Worm (Caenorhabditis elegans): ENCODE data around the gene C05C9.2.

Gene C05C9.2

DNA sequence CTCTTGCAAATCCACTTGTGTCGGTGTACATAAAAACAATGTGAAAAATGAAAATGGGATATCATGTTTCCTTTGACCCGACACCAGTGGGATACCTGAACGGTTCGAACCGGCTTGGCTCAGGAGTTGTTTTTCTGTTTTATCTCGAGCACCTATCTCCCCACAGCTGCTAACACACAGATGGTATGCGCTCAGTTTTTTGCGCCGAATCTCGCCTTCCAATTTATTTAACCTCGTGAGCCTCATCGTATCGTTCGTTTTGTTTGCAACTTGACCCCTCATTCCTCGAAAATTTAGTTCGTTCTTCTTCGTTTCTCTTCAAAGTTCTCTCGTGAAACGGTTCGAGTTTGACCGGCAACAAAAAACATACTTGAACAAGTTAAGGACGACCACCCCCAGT lies 7.7 kb downstream of the C05C9.2 start, which contains the start of gene C05C9.1:
Gene C05C9.1, plus strand, starts transcription at position 301 of the 400 bp plus-strand sequence.
- no peak for TF ChIP-seq eyg-1 (tag; optimal IDR thresholded peaks at IDR 0.05)
- no peak for TF ChIP-seq nfya-1 (tag; optimal IDR thresholded peaks at IDR 0.05)
- no peak for TF ChIP-seq fkh-10 (GFP tag; optimal IDR thresholded peaks at IDR 0.05)
- TF ChIP-seq ceh-2 (tag; optimal IDR thresholded peaks at IDR 0.05): no peak
- TF ChIP-seq ceh-48 (tag; optimal IDR thresholded peaks at IDR 0.05): no peak
- no peak for TF ChIP-seq rnt-1 (tag; optimal IDR thresholded peaks at IDR 0.05)
- TF ChIP-seq syd-9 (tag; optimal IDR thresholded peaks at IDR 0.05): no peak
- no peak for TF ChIP-seq pqm-1 (tag; optimal IDR thresholded peaks at IDR 0.05)
- no peak for TF ChIP-seq unc-3 (GFP tag; conservative IDR thresholded peaks at IDR 0.05)
- TF ChIP-seq unc-3 (tag; optimal IDR thresholded peaks at IDR 0.05): no peak
- no peak for TF ChIP-seq ceh-14 (tag; optimal IDR thresholded peaks at IDR 0.05)
- no peak for TF ChIP-seq Y22D7AL.16 (tag; optimal IDR thresholded peaks at IDR 0.05)
- no peak for TF ChIP-seq pat-9 (tag; optimal IDR thresholded peaks at IDR 0.05)
- TF ChIP-seq F13H6.1 (tag; optimal IDR thresholded peaks at IDR 0.05): no peak
- TF ChIP-seq elt-4 (tag; optimal IDR thresholded peaks at IDR 0.05): no peak
- no peak for TF ChIP-seq ceh-9 (tag; optimal IDR thresholded peaks at IDR 0.05)
- no peak for TF ChIP-seq ets-4 (tag; optimal IDR thresholded peaks at IDR 0.05)

DNA sequence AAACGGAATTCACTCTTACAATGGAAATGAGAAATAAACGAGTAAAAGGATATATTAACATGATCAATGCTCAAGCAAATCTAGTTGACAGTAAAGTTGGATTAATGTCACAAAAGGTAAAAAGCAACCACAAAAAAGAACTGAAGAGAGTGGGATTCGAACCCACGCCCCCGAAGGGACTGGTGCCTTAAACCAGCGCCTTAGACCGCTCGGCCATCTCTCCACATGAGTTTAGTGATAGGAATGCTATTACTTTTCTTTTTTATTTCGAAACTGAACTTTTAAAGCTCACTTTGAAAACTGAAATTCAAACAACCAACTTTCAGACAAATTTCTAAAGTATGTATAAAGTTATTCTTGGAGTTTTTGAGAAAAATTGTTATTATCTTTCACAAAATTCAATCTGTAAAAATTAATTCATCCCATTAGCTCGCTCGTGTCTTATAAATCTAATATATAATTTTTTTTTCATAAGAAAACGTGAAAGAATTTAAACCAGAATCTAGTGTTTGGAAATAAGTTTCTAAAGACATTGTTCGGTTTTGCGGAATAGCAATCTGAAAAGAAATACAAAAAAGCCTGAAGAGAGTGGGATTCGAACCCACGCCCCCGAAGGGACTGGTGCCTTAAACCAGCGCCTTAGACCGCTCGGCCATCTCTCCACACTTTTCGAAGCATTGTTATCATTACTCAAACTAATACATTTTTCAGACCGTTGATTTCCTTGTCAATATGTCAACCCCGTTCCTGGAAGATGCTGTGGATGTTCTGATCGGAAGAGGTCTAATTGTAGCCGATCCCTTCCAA lies 10.1 kb downstream of the C05C9.2 start:
- TF ChIP-seq unc-86 (tag; optimal IDR thresholded peaks at IDR 0.05) (no peak), ceh-18 (tag; optimal IDR thresholded peaks at IDR 0.05) (no peak), pha-2 (tag; optimal IDR thresholded peaks at IDR 0.05) (no peak), eyg-1 (tag; optimal IDR thresholded peaks at IDR 0.05) (no peak), lim-6 (tag; optimal IDR thresholded peaks at IDR 0.05) (no peak), ceh-14 (tag; optimal IDR thresholded peaks at IDR 0.05) (no peak), unc-42 (tag; optimal IDR thresholded peaks at IDR 0.05) (no peak), sox-2 (GFP tag; IDR thresholded peaks at IDR 0.05) (no peak), ref-2 (tag; optimal IDR thresholded peaks at IDR 0.05) (no peak), lin-11 (tag; optimal IDR thresholded peaks at IDR 0.05) (no peak), pag-3 (tag; optimal IDR thresholded peaks at IDR 0.05; ENCODE audit: borderline replicate concordance) (no peak), C38D4.7 (GFP tag; optimal IDR thresholded peaks at IDR 0.05) (no peak), ahr-1 (tag; optimal IDR thresholded peaks at IDR 0.05) (no peak)

DNA sequence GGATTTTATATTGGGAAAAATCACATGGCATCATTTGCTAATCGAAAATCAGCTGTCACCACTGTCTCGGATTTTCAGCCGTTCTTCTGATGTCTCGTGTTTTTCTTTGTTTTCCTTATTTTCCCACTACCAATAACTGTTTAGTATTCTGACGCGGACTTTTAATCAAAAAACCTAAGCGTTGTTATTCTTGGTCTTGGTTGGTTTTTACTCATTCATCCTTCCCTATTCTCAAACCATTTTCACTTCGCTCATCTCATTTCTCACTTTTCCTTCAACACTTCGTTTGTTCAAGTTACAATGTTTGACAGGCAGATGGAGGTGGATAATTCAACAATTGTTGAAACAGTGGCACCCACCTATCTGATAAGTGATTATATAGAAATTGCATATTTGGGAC lies 25.7 kb downstream of the C05C9.2 start, which contains the start of gene gnrr-6:
Gene gnrr-6, plus strand, starts transcription at position 301 of the 400 bp plus-strand sequence.
- no peak for TF ChIP-seq pha-2 (tag; optimal IDR thresholded peaks at IDR 0.05)
- TF ChIP-seq elt-4 (tag; optimal IDR thresholded peaks at IDR 0.05): no peak
- TF ChIP-seq nfya-1 (tag; optimal IDR thresholded peaks at IDR 0.05): no peak
- TF ChIP-seq C08G9.2 (tag; optimal IDR thresholded peaks at IDR 0.05): no peak
- no peak for TF ChIP-seq K09A11.1 (tag; optimal IDR thresholded peaks at IDR 0.05; ENCODE audit: insufficient read depth)
- TF ChIP-seq sox-4 (tag; optimal IDR thresholded peaks at IDR 0.05): no peak
- TF ChIP-seq pha-4 (tag; optimal IDR thresholded peaks at IDR 0.05): no peak
- no peak for TF ChIP-seq Y22D7AL.16 (tag; optimal IDR thresholded peaks at IDR 0.05)
- no peak for TF ChIP-seq ceh-31 (tag; optimal IDR thresholded peaks at IDR 0.05)
- no peak for TF ChIP-seq sdc-2 (tag; optimal IDR thresholded peaks at IDR 0.05)
- TF ChIP-seq hlh-15 (tag; optimal IDR thresholded peaks at IDR 0.05): no peak

DNA sequence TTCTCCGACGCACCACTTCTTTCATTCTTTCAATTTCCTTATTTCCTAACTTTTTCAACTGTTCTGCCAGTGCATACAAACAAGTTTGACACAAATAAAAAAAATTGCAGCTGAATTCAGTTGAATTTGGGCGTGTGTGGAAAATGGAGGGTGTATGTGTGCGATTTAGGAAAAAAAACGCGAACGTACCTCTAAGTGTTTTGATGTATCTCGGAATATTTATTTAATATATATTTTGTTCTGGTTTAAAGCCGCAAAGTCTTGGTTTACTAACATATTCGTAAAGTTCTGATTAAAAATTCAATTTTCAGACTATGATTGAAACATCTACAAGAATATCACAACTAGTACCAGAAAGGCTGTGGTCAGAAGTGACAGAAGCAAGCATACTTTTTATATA lies 32.6 kb downstream of the C05C9.2 start, which contains the start of gene gnrr-7:
Gene gnrr-7, plus strand, starts transcription at position 301 of the 400 bp plus-strand sequence.
- TF ChIP-seq elt-2 (tag; optimal IDR thresholded peaks at IDR 0.05) (no peak), ceh-31 (tag; optimal IDR thresholded peaks at IDR 0.05) (no peak), nfya-1 (tag; optimal IDR thresholded peaks at IDR 0.05) (no peak), npax-4 (tag; optimal IDR thresholded peaks at IDR 0.05) (no peak), F13H6.1 (tag; optimal IDR thresholded peaks at IDR 0.05) (no peak), nhr-11 (tag; optimal IDR thresholded peaks at IDR 0.05) (no peak), pha-2 (tag; optimal IDR thresholded peaks at IDR 0.05) (no peak), ceh-30 (tag; optimal IDR thresholded peaks at IDR 0.05) (no peak), ceh-45 (GFP tag; IDR thresholded peaks at IDR 0.05) (no peak), elt-4 (tag; optimal IDR thresholded peaks at IDR 0.05) (no peak), unc-42 (tag; optimal IDR thresholded peaks at IDR 0.05) (no peak), ahr-1 (tag; optimal IDR thresholded peaks at IDR 0.05) (no peak), che-1 (tag; optimal IDR thresholded peaks at IDR 0.05) (no peak), fkh-10 (GFP tag; optimal IDR thresholded peaks at IDR 0.05) (no peak)
